Worm (Caenorhabditis elegans): ENCODE measurements around the gene C16C4.18.
"Not testable (repeated sequence)": the region's sequence is repeated elsewhere in the genome, so short reads cannot be mapped to it uniquely, and the experiment has no call there.

DNA sequence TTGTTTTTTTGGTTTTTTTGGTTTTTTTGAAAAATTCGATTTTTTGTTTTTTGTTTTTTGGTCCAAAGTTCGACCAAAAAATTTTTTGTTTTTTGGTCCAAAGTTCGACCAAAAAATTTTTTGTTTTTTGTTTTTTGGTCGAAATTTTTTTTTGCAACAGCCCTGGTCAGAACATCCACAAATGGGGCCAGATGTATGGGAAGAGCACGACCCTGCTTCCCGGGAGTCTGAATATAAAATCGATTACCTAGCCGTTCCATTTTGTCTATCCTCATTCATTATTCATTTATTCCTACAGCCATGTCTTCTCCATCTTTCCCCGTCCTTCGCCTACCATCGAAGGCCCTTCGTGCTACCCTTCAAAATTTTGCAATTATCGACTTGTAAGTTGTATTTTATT lies 7.0 kb downstream of the C16C4.18 start, which contains the start of gene fbxb-95:
- TF ChIP-seq ceh-39 (tag; optimal IDR thresholded peaks at IDR 0.05); unc-39 (tag; optimal IDR thresholded peaks at IDR 0.05); snpc-4 (tag; optimal IDR thresholded peaks at IDR 0.05); elt-3 (tag; optimal IDR thresholded peaks at IDR 0.05); nhr-28 (tag; optimal IDR thresholded peaks at IDR 0.05); ztf-11 (tag; optimal IDR thresholded peaks at IDR 0.05); ceh-83 (GFP tag; optimal IDR thresholded peaks at IDR 0.05); lin-13 (tag; optimal IDR thresholded peaks at IDR 0.05); nhr-237 (tag; optimal IDR thresholded peaks at IDR 0.05): not testable (repeated sequence)

Data from whole organism, mixed stage, embryonic.